Fruit fly (Drosophila melanogaster): ENCODE measurements around the gene CG34393.

CG34393 gene

DNA sequence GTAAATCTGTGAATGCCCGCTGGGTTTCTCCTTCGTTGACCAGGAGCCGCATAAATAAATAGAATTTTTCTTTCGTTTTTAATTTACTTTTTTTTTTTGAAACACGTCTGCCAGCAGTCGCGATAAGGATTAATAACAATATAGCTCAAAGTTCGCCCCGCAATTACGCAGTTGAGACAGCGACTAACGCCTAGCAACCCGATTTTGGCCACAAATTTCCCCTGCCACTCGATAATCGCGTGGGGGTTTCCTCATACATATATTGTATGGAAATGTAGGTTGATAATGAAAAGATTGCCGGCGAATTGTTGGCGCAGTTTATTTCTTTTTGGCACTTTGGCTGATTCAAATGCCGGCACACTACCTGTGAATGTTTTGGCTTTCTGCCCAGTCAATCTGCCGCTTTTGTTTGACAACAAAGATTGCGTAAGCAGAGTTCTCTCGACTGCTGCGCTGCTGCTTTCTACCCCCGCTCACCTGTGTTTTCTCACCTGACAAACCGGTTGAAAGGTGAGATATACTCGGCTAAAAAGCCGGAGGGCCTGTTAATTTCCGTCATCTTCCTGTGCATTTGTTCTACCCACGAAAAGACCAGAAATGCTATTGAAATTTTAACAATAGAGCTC, 35.2 kb downstream of the CG34393 start (continued):
- TF ChIP-seq CG17186 (GFP tag; optimal IDR thresholded peaks at IDR 0.05) (no peak), CG9876 (GFP tag; optimal IDR thresholded peaks at IDR 0.05) (no peak), Nf-YB (GFP tag; optimal IDR thresholded peaks at IDR 0.05) (no peak), Camta (GFP tag; optimal IDR thresholded peaks at IDR 0.05) (no peak), Stat92E (GFP tag; optimal IDR thresholded peaks at IDR 0.05) (no peak), pzg (GFP tag; optimal IDR thresholded peaks at IDR 0.05) (no peak), CG9932 (GFP tag; IDR thresholded peaks at IDR 0.05) (no peak), Dip3 (GFP tag; optimal IDR thresholded peaks at IDR 0.05) (no peak), CoRest (tag; optimal IDR thresholded peaks at IDR 0.05) (no peak), CG18619 (GFP tag; optimal IDR thresholded peaks at IDR 0.05) (no peak), CG17385 (GFP tag; optimal IDR thresholded peaks at IDR 0.05) (no peak), gro (GFP tag; optimal IDR thresholded peaks at IDR 0.05) (no peak), CG13624 (GFP tag; optimal IDR thresholded peaks at IDR 0.05) (no peak), Abd-B (GFP tag; optimal IDR thresholded peaks at IDR 0.05) (no peak), CG5953 (GFP tag; IDR thresholded peaks at IDR 0.05) (no peak), CG14860 (GFP tag; IDR thresholded peaks at IDR 0.05; ENCODE audit: partially characterized antibody) (0 out of 3 replicates have a peak, but pooled peaks have one; percentile 24), CG12659 (GFP tag; optimal IDR thresholded peaks at IDR 0.05) (no peak), CG8388 (GFP tag; optimal IDR thresholded peaks at IDR 0.05) (no peak), CHES-1-like (GFP tag; optimal IDR thresholded peaks at IDR 0.05) (no peak), CG11504 (tag; optimal IDR thresholded peaks at IDR 0.05) (no peak), gem (tag; optimal IDR thresholded peaks at IDR 0.05) (no peak), CG34224 (GFP tag; IDR thresholded peaks at IDR 0.05; ENCODE audit: partially characterized antibody) (0 out of 3 replicates have a peak, but pooled peaks have one; percentile 32), ham (GFP tag; IDR thresholded peaks at IDR 0.05) (no peak), Bdp1 (GFP tag; optimal IDR thresholded peaks at IDR 0.05) (no peak), CG12769 (tag; optimal IDR thresholded peaks at IDR 0.05) (peak; percentile 65), chinmo (GFP tag; IDR thresholded peaks at IDR 0.05; ENCODE audit: partially characterized antibody) (0 out of 4 replicates have a peak, but pooled peaks have one; percentile 51), gsb (GFP tag; IDR thresholded peaks at IDR 0.05) (no peak), CG16815 (GFP tag; optimal IDR thresholded peaks at IDR 0.05) (no peak), CG7745 (tag; optimal IDR thresholded peaks at IDR 0.05) (no peak), chm (GFP tag; IDR thresholded peaks at IDR 0.05) (no peak), fd64A (GFP tag; optimal IDR thresholded peaks at IDR 0.05) (no peak), CG30403 (GFP tag; optimal IDR thresholded peaks at IDR 0.05) (no peak), Fer3 (tag; optimal IDR thresholded peaks at IDR 0.05) (no peak), CG4282 (GFP tag; optimal IDR thresholded peaks at IDR 0.05) (no peak), CG12236 (GFP tag; optimal IDR thresholded peaks at IDR 0.05) (no peak), CG4617 (GFP tag; optimal IDR thresholded peaks at IDR 0.05; ENCODE audit: borderline replicate concordance) (no peak), tin (GFP tag; optimal IDR thresholded peaks at IDR 0.05) (no peak), salm (tag; optimal IDR thresholded peaks at IDR 0.05) (no peak), jumu (GFP tag; optimal IDR thresholded peaks at IDR 0.05) (no peak), CG6765 (GFP tag; optimal IDR thresholded peaks at IDR 0.05) (no peak), mirr (GFP tag; optimal IDR thresholded peaks at IDR 0.05) (peak; percentile 24), odd (GFP tag; optimal IDR thresholded peaks at IDR 0.05) (no peak), sd (tag; optimal IDR thresholded peaks at IDR 0.05) (peak; percentile 10), bcd (GFP tag; optimal IDR thresholded peaks at IDR 0.05) (no peak), sna (GFP tag; IDR thresholded peaks at IDR 0.05; ENCODE audit: partially characterized antibody) (no peak), Rx (GFP tag; IDR thresholded peaks at IDR 0.05) (no peak), gcm (GFP tag; optimal IDR thresholded peaks at IDR 0.05) (no peak), jing (GFP tag; optimal IDR thresholded peaks at IDR 0.05) (no peak), Doc3 (GFP tag; IDR thresholded peaks at IDR 0.05; ENCODE audit: partially characterized antibody) (no peak)

Data from whole organism, embryonic.